Fruit fly (Drosophila melanogaster): ENCODE data around the gene CG8997.

dm6 chr2L:13884678-13885303, 39.7 kb upstream of the CG8997 start:
- no peak for TF ChIP-seq CG8478 (optimal IDR thresholded peaks at IDR 0.05)
- no peak for TF ChIP-seq usp (GFP tag; optimal IDR thresholded peaks at IDR 0.05)
- no peak for TF ChIP-seq psq (optimal IDR thresholded peaks at IDR 0.05)
- TF ChIP-seq pan (optimal IDR thresholded peaks at IDR 0.05) = no peak
